Worm (Caenorhabditis elegans) whole organism, L1 larva: ENCODE measurements around the gene srx-111.
A peak's percentile ranks its signal among the peaks of the same experiment; 100 is the strongest.

Source experiments
- C04F5.9 ChIP-seq: sonication (generic microtip); optimal IDR thresholded peaks from 2 replicates; lab custom pipeline; 2016; ENCODE audit warnings: missing genetic modification characterization, missing compliant biosample characterization
- C34B4.2 ChIP-seq: sonication (generic microtip); optimal IDR thresholded peaks from 2 replicates; lab custom pipeline; 2017; ENCODE audit warnings: mild to moderate bottlenecking, missing genetic modification characterization, missing compliant biosample characterization
- F16B12.6 ChIP-seq: fragments of 150-350 bp; optimal IDR thresholded peaks from 2 replicates; lab custom pipeline; 2014; ENCODE audit warnings: missing biosample characterization, missing genetic modification characterization
- aha-1 ChIP-seq: fragments of 150-350 bp; optimal IDR thresholded peaks from 2 replicates; lab custom pipeline; 2014; ENCODE audit warnings: missing biosample characterization, missing genetic modification characterization
- alr-1 ChIP-seq: fragments of 200-800 bp; sonication (Bioruptor generic); optimal IDR thresholded peaks from 2 replicates; lab custom pipeline; 2018; ENCODE audit warnings: borderline replicate concordance, mild to moderate bottlenecking, missing genetic modification characterization, missing compliant biosample characterization
- ceh-63 ChIP-seq: fragments of 200-800 bp; sonication (Bioruptor generic); optimal IDR thresholded peaks from 2 replicates; lab custom pipeline; 2018; ENCODE audit warnings: mild to moderate bottlenecking, missing genetic modification characterization, missing compliant biosample characterization
- ceh-8 ChIP-seq: fragments of 200-800 bp; sonication (Bioruptor generic); optimal IDR thresholded peaks from 2 replicates; lab custom pipeline; 2018; ENCODE audit warnings: mild to moderate bottlenecking, missing genetic modification characterization, moderate library complexity, missing compliant biosample characterization
- ceh-82 ChIP-seq, 3 experiments: fragments of 150-350 bp in 1 of 3; sonication (generic microtip) in 2 of 3; optimal IDR thresholded peaks; 2 replicates each; lab custom pipeline; 2014 to 2017; ENCODE audit warnings: missing biosample characterization in 3 of 3, missing genetic modification characterization in 3 of 3
- ceh-88 ChIP-seq: fragments of 200-800 bp; sonication (Bioruptor generic); IDR thresholded peaks from 2 replicates; pipeline ENCODE4 v1.3.6; 2022; ENCODE audit warnings: missing genetic modification characterization, missing compliant biosample characterization
- dpl-1 ChIP-seq, 3 experiments: fragments of 150-350 bp in 2 of 3; sonication (generic microtip) in 1 of 3; optimal IDR thresholded peaks; 2 replicates each; lab custom pipeline; 2014 to 2017; ENCODE audit warnings: missing biosample characterization in 3 of 3, missing genetic modification characterization in 3 of 3, missing genetic modification reagents in 3 of 3
- efl-3 ChIP-seq: fragments of 200-800 bp; sonication (Bioruptor generic); optimal IDR thresholded peaks from 2 replicates; lab custom pipeline; 2018; ENCODE audit warnings: mild to moderate bottlenecking, missing genetic modification characterization, missing compliant biosample characterization
- egl-13 ChIP-seq: sonication (generic microtip); optimal IDR thresholded peaks from 2 replicates; lab custom pipeline; 2016; ENCODE audit warnings: missing genotype, missing genetic modification reagents, missing genetic modification characterization, missing compliant biosample characterization
- elt-3 ChIP-seq, 6 experiments: fragments of 150-350 bp in 1 of 6; sonication (generic microtip); optimal IDR thresholded peaks; 2 replicates each; lab custom pipeline; 2017 to 2018; ENCODE audit warnings: missing biosample characterization in 6 of 6, missing genetic modification characterization in 6 of 6, inconsistent platforms in 1 of 6
- ets-5 ChIP-seq: fragments of 200-800 bp; sonication (Bioruptor generic); IDR thresholded peaks from 2 replicates; pipeline ENCODE4 v1.3.6; 2022; ENCODE audit warnings: missing genetic modification characterization, missing compliant biosample characterization
- fkh-4 ChIP-seq: sonication (generic microtip); optimal IDR thresholded peaks from 2 replicates; lab custom pipeline; 2016; ENCODE audit warnings: missing compliant biosample characterization, missing genetic modification characterization, borderline replicate concordance
- fkh-8 ChIP-seq: sonication (generic microtip); optimal IDR thresholded peaks from 2 replicates; lab custom pipeline; 2016; ENCODE audit warnings: mild to moderate bottlenecking, missing genetic modification characterization, missing compliant biosample characterization
- grh-1 ChIP-seq: fragments of 200-800 bp; sonication (Bioruptor generic); IDR thresholded peaks from 2 replicates; pipeline ENCODE4 v1.3.6; 2022; ENCODE audit warnings: missing genetic modification reagents, missing genetic modification characterization, missing compliant biosample characterization
- hlh-4 ChIP-seq: sonication (generic microtip); optimal IDR thresholded peaks from 2 replicates; lab custom pipeline; 2016; ENCODE audit warnings: mild to moderate bottlenecking, missing genetic modification characterization, missing compliant biosample characterization
- hpl-2 ChIP-seq: fragments of 150-350 bp; optimal IDR thresholded peaks from 2 replicates; lab custom pipeline; 2014; ENCODE audit warnings: missing biosample characterization, missing genetic modification reagents, missing genetic modification characterization
- irx-1 ChIP-seq: sonication (generic microtip); optimal IDR thresholded peaks from 2 replicates; lab custom pipeline; 2016; ENCODE audit warnings: missing genetic modification characterization, missing compliant biosample characterization
- isw-1 ChIP-seq: fragments of 200-800 bp; sonication (Bioruptor generic); IDR thresholded peaks from 2 replicates; pipeline ENCODE4 v1.3.6; 2022; ENCODE audit warnings: missing genetic modification characterization, missing compliant biosample characterization
- jun-1 ChIP-seq: fragments of 150-350 bp; optimal IDR thresholded peaks from 2 replicates; lab custom pipeline; 2014; ENCODE audit warnings: missing biosample characterization, missing genetic modification reagents, missing genetic modification characterization
- lin-13 ChIP-seq: fragments of 150-350 bp; optimal IDR thresholded peaks from 2 replicates; lab custom pipeline; 2014; ENCODE audit warnings: missing biosample characterization, missing genetic modification reagents, missing genetic modification characterization
- lin-15B ChIP-seq: fragments of 150-350 bp; sonication (generic microtip); optimal IDR thresholded peaks from 3 replicates; lab custom pipeline; 2014; ENCODE audit warnings: missing biosample characterization, missing genetic modification characterization
- lin-39 ChIP-seq: fragments of 150-350 bp; optimal IDR thresholded peaks from 2 replicates; lab custom pipeline; 2014; ENCODE audit warnings: missing biosample characterization, missing genetic modification reagents, missing genetic modification characterization
- lsy-2 ChIP-seq, 2 experiments: fragments of 150-350 bp; optimal IDR thresholded peaks; 2 replicates each; lab custom pipeline; 2014; ENCODE audit warnings: missing biosample characterization in 2 of 2, missing genetic modification characterization in 2 of 2
- mab-9 ChIP-seq: fragments of 200-800 bp; sonication (Bioruptor generic); IDR thresholded peaks from 2 replicates; pipeline ENCODE4 v1.3.6; 2022; ENCODE audit warnings: missing genetic modification reagents, missing genetic modification characterization, missing compliant biosample characterization
- nhr-12 ChIP-seq: sonication (generic microtip); optimal IDR thresholded peaks from 2 replicates; lab custom pipeline; 2017; ENCODE audit warnings: missing biosample characterization, missing genetic modification characterization
- nhr-19 ChIP-seq: fragments of 200-800 bp; sonication (Bioruptor generic); conservative IDR thresholded peaks from 2 replicates; pipeline ENCODE4 v1.3.6; 2022; ENCODE audit warnings: missing genetic modification characterization, missing compliant biosample characterization
- nhr-20 ChIP-seq: sonication (generic microtip); optimal IDR thresholded peaks from 2 replicates; lab custom pipeline; 2016; ENCODE audit warnings: mild to moderate bottlenecking, missing genetic modification characterization, missing compliant biosample characterization
- nhr-237 ChIP-seq: fragments of 150-350 bp; optimal IDR thresholded peaks from 2 replicates; lab custom pipeline; 2014; ENCODE audit warnings: missing biosample characterization, missing genetic modification characterization
- nhr-28 ChIP-seq: fragments of 150-350 bp; optimal IDR thresholded peaks from 2 replicates; lab custom pipeline; 2014; ENCODE audit warnings: missing biosample characterization, missing genetic modification characterization
- nhr-76 ChIP-seq: sonication (generic microtip); optimal IDR thresholded peaks from 2 replicates; lab custom pipeline; 2017; ENCODE audit warnings: missing biosample characterization, missing genetic modification characterization
- nhr-77 ChIP-seq: fragments of 150-350 bp; optimal IDR thresholded peaks from 2 replicates; lab custom pipeline; 2014; ENCODE audit warnings: missing biosample characterization, missing genetic modification characterization
- nhr-84 ChIP-seq: sonication (generic microtip); optimal IDR thresholded peaks from 2 replicates; lab custom pipeline; 2017; ENCODE audit warnings: missing biosample characterization, missing genetic modification characterization
- nhr-85 ChIP-seq: sonication (generic microtip); peaks from one replicate; lab custom pipeline; 2016; ENCODE audit warnings: missing genetic modification characterization, inconsistent platforms, missing compliant biosample characterization
- nhr-90 ChIP-seq: sonication (generic microtip); optimal IDR thresholded peaks from 2 replicates; lab custom pipeline; 2016; ENCODE audit warnings: mild to moderate bottlenecking, missing genetic modification characterization, missing compliant biosample characterization; ENCODE audit not compliant: poor library complexity
- pqm-1 ChIP-seq: sonication (generic microtip); optimal IDR thresholded peaks from 3 replicates; lab custom pipeline; 2017; ENCODE audit warnings: missing biosample characterization, missing genetic modification characterization
- snpc-4 ChIP-seq: fragments of 150-350 bp; optimal IDR thresholded peaks from 2 replicates; lab custom pipeline; 2014; ENCODE audit warnings: missing biosample characterization, missing genetic modification characterization
- sox-4 ChIP-seq: sonication (generic microtip); optimal IDR thresholded peaks from 2 replicates; lab custom pipeline; 2016; ENCODE audit warnings: missing genetic modification characterization, missing compliant biosample characterization
- unc-130 ChIP-seq: fragments of 150-350 bp; optimal IDR thresholded peaks from 2 replicates; lab custom pipeline; 2017; ENCODE audit warnings: missing biosample characterization, missing genetic modification characterization, inconsistent platforms
- unc-30 ChIP-seq: sonication (generic microtip); optimal IDR thresholded peaks from 2 replicates; lab custom pipeline; 2017; ENCODE audit warnings: missing biosample characterization, missing genetic modification characterization
- unc-62 ChIP-seq: fragments of 150-350 bp; optimal IDR thresholded peaks from 2 replicates; lab custom pipeline; 2014; ENCODE audit warnings: missing biosample characterization, missing genetic modification reagents, missing genetic modification characterization
- unc-86 ChIP-seq: sonication (generic microtip); optimal IDR thresholded peaks from 2 replicates; lab custom pipeline; 2016; ENCODE audit warnings: missing genetic modification characterization, missing compliant biosample characterization
- unc-98 ChIP-seq: fragments of 200-800 bp; sonication (Bioruptor generic); IDR thresholded peaks from 2 replicates; pipeline ENCODE4 v1.3.6; 2022; ENCODE audit warnings: missing genetic modification characterization, missing compliant biosample characterization
- vab-15 ChIP-seq: sonication (generic microtip); optimal IDR thresholded peaks from 2 replicates; lab custom pipeline; 2017; ENCODE audit warnings: missing genotype, mild to moderate bottlenecking, missing genetic modification characterization, missing compliant biosample characterization
- ztf-11 ChIP-seq, 2 experiments: sonication (generic microtip); optimal IDR thresholded peaks; 2 replicates each; lab custom pipeline; 2016 to 2017; ENCODE audit warnings: missing genetic modification characterization in 2 of 2, missing biosample characterization in 1 of 2, missing compliant biosample characterization in 1 of 2
- ztf-4 ChIP-seq: fragments of 150-350 bp; optimal IDR thresholded peaks from 2 replicates; lab custom pipeline; 2014; ENCODE audit warnings: missing biosample characterization, missing genetic modification characterization

srx-111 gene

DNA sequence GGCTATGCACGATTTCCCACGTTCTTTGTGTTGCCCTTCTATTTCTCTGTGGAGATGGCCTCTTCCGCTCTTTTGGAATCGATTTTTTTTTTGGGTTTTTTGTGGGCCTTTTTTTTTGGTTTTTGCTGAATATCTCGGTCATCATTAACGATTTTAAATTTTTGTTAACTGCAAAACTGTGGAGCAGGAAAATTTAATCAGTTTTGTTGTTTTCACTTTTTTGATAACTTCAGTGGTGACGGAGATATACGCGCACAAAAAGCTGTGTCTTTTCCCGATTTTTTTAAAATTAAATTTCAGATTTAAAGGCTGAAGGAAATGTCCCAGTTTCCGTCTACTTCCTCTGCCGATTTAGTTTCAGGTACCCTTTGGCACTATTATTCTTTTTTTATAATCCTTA lies 27.7 kb downstream of the srx-111 start, which contains the start of gene T24E12.1:
Gene T24E12.1 (plus strand): TSS at position 301 of the 400 bp plus-strand sequence.
- TF ChIP-seq nhr-77: no peak
- TF ChIP-seq aha-1: no peak
- TF ChIP-seq ceh-8 (GFP tag; lab: Kevin White, UChicago): no peak
- TF ChIP-seq unc-86 (tag; lab: Kevin White, UChicago): no peak
- TF ChIP-seq F16B12.6 (tag; lab: Kevin White, UChicago): no peak
- no peak for TF ChIP-seq nhr-76 (tag; lab: Kevin White, UChicago)
- no peak for TF ChIP-seq unc-130 (tag; lab: Kevin White, UChicago)
- no peak for TF ChIP-seq unc-62 (GFP tag; lab: Kevin White, UChicago)
- no peak for TF ChIP-seq snpc-4 (tag; lab: Kevin White, UChicago)
- TF ChIP-seq hpl-2: no peak
- TF ChIP-seq nhr-90 (tag; lab: Kevin White, UChicago): no peak
- no peak for TF ChIP-seq lin-13 (GFP tag; lab: Kevin White, UChicago)
- TF ChIP-seq lin-39 (tag; lab: Kevin White, UChicago): no peak
- TF ChIP-seq nhr-12 (tag; lab: Kevin White, UChicago): no peak
- no peak for TF ChIP-seq hlh-4 (tag; lab: Kevin White, UChicago)
- TF ChIP-seq fkh-4 (tag; lab: Kevin White, UChicago): no peak
- TF ChIP-seq, all 84 proteins: peak for 0

DNA sequence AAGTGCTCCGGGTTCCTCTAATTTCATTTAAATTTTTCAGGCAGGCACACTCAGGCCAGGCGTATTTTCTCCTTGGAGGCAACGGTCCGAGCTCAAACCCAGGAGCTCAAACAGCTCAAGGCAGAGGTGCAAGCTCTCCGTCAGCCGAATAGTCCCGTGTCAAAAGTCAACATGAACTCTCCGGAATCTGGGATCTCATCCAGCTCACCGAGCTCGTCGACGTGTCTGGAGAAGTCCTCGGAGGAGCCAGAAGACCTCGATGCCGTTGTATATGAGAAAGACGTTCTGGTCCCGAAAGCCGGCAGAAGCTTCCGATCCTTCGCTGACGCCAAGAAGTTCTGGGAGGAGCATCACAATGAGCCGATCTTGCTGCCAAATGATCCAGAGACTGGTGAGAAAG lies 28.2 kb downstream of the srx-111 start:
- TF ChIP-seq hlh-4 (tag; lab: Kevin White, UChicago) (no peak), ceh-82 (tag; optimal IDR thresholded peaks at IDR 0.05; lab: Kevin White, UChicago) (no peak), dpl-1 (GFP tag; optimal IDR thresholded peaks at IDR 0.05; lab: Kevin White, UChicago) (no peak), unc-86 (tag; lab: Kevin White, UChicago) (no peak), ets-5 (GFP tag; lab: Robert Waterston, UW) (no peak), nhr-20 (tag; lab: Kevin White, UChicago) (no peak), ztf-11 (tag; optimal IDR thresholded peaks at IDR 0.05; lab: Kevin White, UChicago) (no peak), nhr-28 (tag; lab: Kevin White, UChicago) (no peak), efl-3 (GFP tag; lab: Kevin White, UChicago) (no peak), fkh-4 (tag; lab: Kevin White, UChicago) (no peak), nhr-85 (tag; lab: Kevin White, UChicago) (no peak), F16B12.6 (tag; lab: Kevin White, UChicago) (no peak), lin-15B (no peak), lin-13 (GFP tag; lab: Kevin White, UChicago) (no peak)

DNA sequence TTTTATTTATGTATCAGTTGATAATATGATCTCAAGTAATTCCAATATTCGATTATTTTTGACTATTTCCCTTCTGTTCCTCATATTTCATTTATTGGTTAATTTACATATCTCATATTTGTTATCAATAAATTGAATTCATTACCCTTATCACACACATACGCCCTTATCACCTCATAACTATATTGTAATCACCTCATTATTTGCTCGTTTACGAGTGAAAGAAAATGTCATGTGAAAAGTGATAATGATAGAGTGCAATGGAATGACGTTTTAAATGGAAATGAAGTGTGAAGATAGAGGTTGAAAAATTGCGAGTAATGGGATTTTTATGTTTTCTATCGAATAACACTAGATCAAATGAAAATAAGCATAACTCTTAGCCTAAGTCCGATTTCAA lies 28.9 kb downstream of the srx-111 start:
- TF ChIP-seq isw-1 (GFP tag; lab: Robert Waterston, UW) (no peak), vab-15 (tag; lab: Kevin White, UChicago) (no peak), nhr-237 (no peak), lin-39 (tag; lab: Kevin White, UChicago) (no peak), ceh-82 (tag; optimal IDR thresholded peaks at IDR 0.05; lab: Kevin White, UChicago) (no peak), ceh-8 (GFP tag; lab: Kevin White, UChicago) (peak; percentile 87), dpl-1 (GFP tag; optimal IDR thresholded peaks at IDR 0.05; lab: Kevin White, UChicago) (no peak), aha-1 (no peak), nhr-76 (tag; lab: Kevin White, UChicago) (no peak), mab-9 (GFP tag; lab: Robert Waterston, UW) (no peak), snpc-4 (tag; lab: Kevin White, UChicago) (no peak), jun-1 (tag; lab: Kevin White, UChicago) (peak; percentile 88), egl-13 (tag; lab: Kevin White, UChicago) (no peak), unc-98 (no peak), alr-1 (tag; lab: Kevin White, UChicago) (no peak), elt-3 (tag; optimal IDR thresholded peaks at IDR 0.05; lab: Kevin White, UChicago) (no peak), C04F5.9 (tag; lab: Kevin White, UChicago) (no peak), pqm-1 (tag; lab: Kevin White, UChicago) (peak; percentile 99), ceh-88 (no peak), nhr-19 (GFP tag; lab: Robert Waterston, UW) (0 out of 2 replicates have a peak, but pooled peaks have one; percentile 6), C34B4.2 (tag; lab: Kevin White, UChicago) (no peak), irx-1 (no peak), fkh-8 (peak; percentile 9), nhr-77 (no peak), lsy-2 (tag; optimal IDR thresholded peaks at IDR 0.05; lab: Kevin White, UChicago) (peak in 1 of 2 experiments; percentile 58), unc-30 (tag; lab: Kevin White, UChicago) (no peak), grh-1 (GFP tag; lab: Robert Waterston, UW) (no peak), ceh-63 (no peak), lin-15B (no peak), sox-4 (no peak), nhr-84 (tag; lab: Kevin White, UChicago) (no peak), ztf-4 (tag; lab: Kevin White, UChicago) (no peak)
